Worm (Caenorhabditis elegans): ENCODE data around the gene Y59A8B.24.

Gene Y59A8B.24

ce11 chrV:17918726-17919125, 33.0 kb upstream of the Y59A8B.24 start, which contains the start of gene C06H5.8:
Gene C06H5.8 (plus strand): TSS chrV:17919026.
- no peak for TF ChIP-seq attf-4 (tag; optimal IDR thresholded peaks at IDR 0.05)
- no peak for TF ChIP-seq hmg-1.1 (GFP tag; IDR thresholded peaks at IDR 0.05)
- no peak for TF ChIP-seq lin-39 (tag; optimal IDR thresholded peaks at IDR 0.05)
- TF ChIP-seq skn-1 (tag; optimal IDR thresholded peaks at IDR 0.05) = no peak
- no peak for TF ChIP-seq daf-12 (tag; optimal IDR thresholded peaks at IDR 0.05)
- TF ChIP-seq unc-130 (GFP tag; optimal IDR thresholded peaks at IDR 0.05) = no peak
- TF ChIP-seq fos-1 (tag; optimal IDR thresholded peaks at IDR 0.05) = no peak
- TF ChIP-seq lsy-2 (tag; optimal IDR thresholded peaks at IDR 0.05) = no peak
- TF ChIP-seq dmd-6 (GFP tag; IDR thresholded peaks at IDR 0.05) = no peak
- no peak for TF ChIP-seq madf-5 (GFP tag; IDR thresholded peaks at IDR 0.05)
- TF ChIP-seq ztf-11 (tag; optimal IDR thresholded peaks at IDR 0.05) = no peak
- no peak for TF ChIP-seq Y48G9A.11 (GFP tag; IDR thresholded peaks at IDR 0.05)

- peak; percentile 97 for TF ChIP-seq dpl-1 (GFP tag; optimal IDR thresholded peaks at IDR 0.05)
- TF ChIP-seq tra-1 (GFP tag; IDR thresholded peaks at IDR 0.05) = no peak
- TF ChIP-seq nhr-6 (tag; optimal IDR thresholded peaks at IDR 0.05) = peak; percentile 42
- peak; percentile 84 for TF ChIP-seq mes-2 (tag; optimal IDR thresholded peaks at IDR 0.05; ENCODE audit: poor library complexity, severe bottlenecking)
- TF ChIP-seq lin-13 (GFP tag; optimal IDR thresholded peaks at IDR 0.05) = peak; percentile 59
- TF ChIP-seq nhr-42 (GFP tag; IDR thresholded peaks at IDR 0.05) = 0 out of 2 replicates have a peak, but pooled peaks have one; percentile 6
- TF ChIP-seq fkh-10 (GFP tag; optimal IDR thresholded peaks at IDR 0.05) = peak; percentile 15
- TF ChIP-seq gei-8 (GFP tag; optimal IDR thresholded peaks at IDR 0.05) = no peak
- peak; percentile 98 for TF ChIP-seq lin-38 (GFP tag; IDR thresholded peaks at IDR 0.05)
- no peak for TF ChIP-seq daf-16 (GFP tag; optimal IDR thresholded peaks at IDR 0.05)
- TF ChIP-seq daf-16 (tag; optimal IDR thresholded peaks at IDR 0.05) = peak; percentile 4
- peak; percentile 24 for TF ChIP-seq hlh-11 (tag; optimal IDR thresholded peaks at IDR 0.05)
- TF ChIP-seq saeg-2 (GFP tag; IDR thresholded peaks at IDR 0.05) = no peak
- peak in 1 of 2 experiments; percentile 76 for TF ChIP-seq unc-62 (GFP tag; optimal IDR thresholded peaks at IDR 0.05 in 1 of 2)
- no peak for TF ChIP-seq unc-62 (tag; optimal IDR thresholded peaks at IDR 0.05)
- peak; percentile 78 for TF ChIP-seq dve-1 (tag; optimal IDR thresholded peaks at IDR 0.05; ENCODE audit: insufficient read depth)
- no peak for TF ChIP-seq Y105C5A.15 (GFP tag; IDR thresholded peaks at IDR 0.05)
- TF ChIP-seq nhr-11 (tag; optimal IDR thresholded peaks at IDR 0.05) = peak; percentile 22
- peak; percentile 60 for TF ChIP-seq hlh-30 (tag; optimal IDR thresholded peaks at IDR 0.05; ENCODE audit: insufficient read depth)
- peak; percentile 27 for TF ChIP-seq nhr-28 (tag; optimal IDR thresholded peaks at IDR 0.05)
- peak; percentile 20 for TF ChIP-seq rbr-2 (tag; optimal IDR thresholded peaks at IDR 0.05)
- peak; percentile 67 for TF ChIP-seq duxl-1 (tag; optimal IDR thresholded peaks at IDR 0.05; ENCODE audit: poor library complexity)
- TF ChIP-seq mep-1 (tag; optimal IDR thresholded peaks at IDR 0.05) = peak; percentile 61
- no peak for TF ChIP-seq mxl-3 (GFP tag; optimal IDR thresholded peaks at IDR 0.05)
- TF ChIP-seq zip-2 (tag; optimal IDR thresholded peaks at IDR 0.05) = no peak
- no peak for TF ChIP-seq ztf-7 (tag; optimal IDR thresholded peaks at IDR 0.05)
- peak in 1 of 2 experiments; percentile 88 for TF ChIP-seq lsy-2 (tag; optimal IDR thresholded peaks at IDR 0.05)
- 0 out of 2 replicates have a peak, but pooled peaks have one; percentile 22 for TF ChIP-seq hmg-1.1 (GFP tag; IDR thresholded peaks at IDR 0.05)
- TF ChIP-seq zag-1 (tag; optimal IDR thresholded peaks at IDR 0.05) = peak; percentile 6
Measured at ce11 chrV:17921423-17921822, 30.3 kb upstream of the Y59A8B.24 start, which contains the start of gene E01B7.2. Gene E01B7.2 (plus strand): TSS chrV:17921772.
